Worm (Caenorhabditis elegans): ENCODE measurements around the gene F54F2.9.

The F54F2.9 gene

ce11 chrIII:8795595-8796141 lies 31.4 kb downstream of the F54F2.9 start (continued):
- no peak for TF ChIP-seq nhr-67 (tag; optimal IDR thresholded peaks at IDR 0.05)
- TF ChIP-seq daf-12 (tag; optimal IDR thresholded peaks at IDR 0.05): peak; percentile 63
- peak; percentile 93 for TF ChIP-seq nhr-11 (tag; optimal IDR thresholded peaks at IDR 0.05)
- peak; percentile 93 for TF ChIP-seq lin-39 (tag; optimal IDR thresholded peaks at IDR 0.05)
- peak; percentile 98 for TF ChIP-seq nhr-25 (tag; optimal IDR thresholded peaks at IDR 0.05)
- no peak for TF ChIP-seq mml-1 (tag; optimal IDR thresholded peaks at IDR 0.05)
- TF ChIP-seq nhr-23 (tag; optimal IDR thresholded peaks at IDR 0.05): peak; percentile 99

ce11 chrIII:8794793-8795192 lies 32.2 kb downstream of the F54F2.9 start:
- TF ChIP-seq tbx-2 (tag; optimal IDR thresholded peaks at IDR 0.05): no peak
- no peak for TF ChIP-seq ceh-9 (tag; optimal IDR thresholded peaks at IDR 0.05)
- peak; percentile 95 for TF ChIP-seq pha-4 (tag; optimal IDR thresholded peaks at IDR 0.05)
- peak; percentile 72 for TF ChIP-seq snpc-4 (tag; optimal IDR thresholded peaks at IDR 0.05)
- peak; percentile 20 for TF ChIP-seq pqm-1 (tag; optimal IDR thresholded peaks at IDR 0.05)
- no peak for TF ChIP-seq ztf-4 (tag; optimal IDR thresholded peaks at IDR 0.05)
- no peak for TF ChIP-seq ceh-16 (tag; optimal IDR thresholded peaks at IDR 0.05)
- no peak for TF ChIP-seq unc-39 (tag; optimal IDR thresholded peaks at IDR 0.05)
- TF ChIP-seq fos-1 (tag; optimal IDR thresholded peaks at IDR 0.05): no peak
- TF ChIP-seq elt-2 (tag; optimal IDR thresholded peaks at IDR 0.05): peak; percentile 75
- TF ChIP-seq nhr-43 (tag; optimal IDR thresholded peaks at IDR 0.05; ENCODE audit: poor library complexity, severe bottlenecking): peak; percentile 69
- TF ChIP-seq nhr-12 (tag; optimal IDR thresholded peaks at IDR 0.05): no peak
- peak; percentile 33 for TF ChIP-seq skn-1 (tag; optimal IDR thresholded peaks at IDR 0.05)
- TF ChIP-seq ceh-82 (tag; optimal IDR thresholded peaks at IDR 0.05): no peak
- no peak for TF ChIP-seq ztf-11 (tag; optimal IDR thresholded peaks at IDR 0.05)
- TF ChIP-seq nhr-67 (tag; optimal IDR thresholded peaks at IDR 0.05): no peak
- peak; percentile 79 for TF ChIP-seq hmg-11 (tag; optimal IDR thresholded peaks at IDR 0.05)
- TF ChIP-seq nhr-25 (tag; optimal IDR thresholded peaks at IDR 0.05): peak; percentile 91
- TF ChIP-seq egl-5 (tag; optimal IDR thresholded peaks at IDR 0.05): peak; percentile 31
- TF ChIP-seq mdl-1 (tag; optimal IDR thresholded peaks at IDR 0.05): peak; percentile 31
- TF ChIP-seq fkh-10 (GFP tag; optimal IDR thresholded peaks at IDR 0.05): no peak
- TF ChIP-seq mml-1 (tag; optimal IDR thresholded peaks at IDR 0.05): no peak
- no peak for TF ChIP-seq daf-12 (tag; optimal IDR thresholded peaks at IDR 0.05)
- TF ChIP-seq ama-1 (optimal IDR thresholded peaks at IDR 0.05): peak; percentile 77
- no peak for TF ChIP-seq sea-2 (GFP tag; optimal IDR thresholded peaks at IDR 0.05)
- TF ChIP-seq fkh-2 (tag; optimal IDR thresholded peaks at IDR 0.05): no peak
- TF ChIP-seq elt-1 (tag; optimal IDR thresholded peaks at IDR 0.05): peak; percentile 52
- TF ChIP-seq aly-2 (tag; optimal IDR thresholded peaks at IDR 0.05): no peak
- TF ChIP-seq R02D3.7 (tag; optimal IDR thresholded peaks at IDR 0.05): peak; percentile 30
- peak; percentile 86 for TF ChIP-seq nhr-23 (tag; optimal IDR thresholded peaks at IDR 0.05)
- peak; percentile 87 for TF ChIP-seq lsy-12 (tag; optimal IDR thresholded peaks at IDR 0.05)
- TF ChIP-seq nfya-1 (tag; optimal IDR thresholded peaks at IDR 0.05; ENCODE audit: insufficient read depth): peak; percentile 68
- TF ChIP-seq unc-62 (GFP tag; optimal IDR thresholded peaks at IDR 0.05): no peak
- no peak for TF ChIP-seq nhr-76 (tag; optimal IDR thresholded peaks at IDR 0.05)
- peak; percentile 79 for TF ChIP-seq lin-39 (tag; optimal IDR thresholded peaks at IDR 0.05)
- no peak for TF ChIP-seq nhr-11 (tag; optimal IDR thresholded peaks at IDR 0.05)
- no peak for TF ChIP-seq zag-1 (tag; optimal IDR thresholded peaks at IDR 0.05)
- peak; percentile 86 for TF ChIP-seq jun-1 (tag; optimal IDR thresholded peaks at IDR 0.05)
- no peak for TF ChIP-seq ZK546.5 (tag; optimal IDR thresholded peaks at IDR 0.05)
- no peak for TF ChIP-seq elt-3 (tag; optimal IDR thresholded peaks at IDR 0.05)
- TF ChIP-seq nhr-237 (tag; optimal IDR thresholded peaks at IDR 0.05): no peak
- TF ChIP-seq nhr-28 (tag; optimal IDR thresholded peaks at IDR 0.05): no peak
- TF ChIP-seq ceh-28 (tag; optimal IDR thresholded peaks at IDR 0.05): peak; percentile 17
- TF ChIP-seq egl-27 (tag; optimal IDR thresholded peaks at IDR 0.05): peak; percentile 42
- TF ChIP-seq eor-1 (tag; optimal IDR thresholded peaks at IDR 0.05): no peak
- no peak for TF ChIP-seq nhr-77 (tag; optimal IDR thresholded peaks at IDR 0.05)
- peak; percentile 49 for TF ChIP-seq lin-15B (tag; optimal IDR thresholded peaks at IDR 0.05)

Data from whole organism, L3 larva.